Fruit fly (Drosophila melanogaster): Measurements from ENCODE around the gene CG9616.

DNA sequence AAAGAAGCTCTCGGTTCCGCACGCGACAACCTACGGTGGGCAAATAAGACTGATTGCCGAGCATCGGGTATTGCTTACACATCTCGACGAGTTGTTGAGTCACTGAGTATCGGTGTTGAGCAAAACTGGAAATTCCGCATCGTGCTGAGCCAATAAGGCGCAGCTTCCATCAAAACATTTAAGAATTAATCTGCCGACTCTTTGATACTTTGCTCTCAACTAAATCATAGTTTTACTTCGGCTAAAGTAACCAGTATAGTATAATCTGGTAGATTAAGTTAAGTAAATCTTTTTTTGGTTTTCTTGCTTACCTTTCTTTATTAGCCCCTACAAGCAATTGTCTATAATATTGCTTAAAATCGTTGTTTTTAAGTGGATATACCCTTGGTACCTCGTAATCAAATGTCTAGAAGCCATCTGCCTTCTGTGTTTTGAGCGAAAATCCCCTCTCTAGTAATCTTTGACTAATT, 21.1 kb downstream of the CG9616 start, which contains the start of gene Sp212:
- no peak for TF ChIP-seq toe (GFP tag; optimal IDR thresholded peaks at IDR 0.05)
- no peak for TF ChIP-seq pad (GFP tag; optimal IDR thresholded peaks at IDR 0.05)

All from whole organism, adult.